Worm (Caenorhabditis elegans) whole organism, L1 larva: ENCODE measurements around the gene pqbp-1.1.

Experiments
- C04F5.9 ChIP-seq: sonication (generic microtip); optimal IDR thresholded peaks from 2 replicates; lab custom pipeline; 2016; ENCODE audit warnings: missing genetic modification characterization, missing compliant biosample characterization
- C16A3.4 ChIP-seq: fragments of 150-350 bp; optimal IDR thresholded peaks from 2 replicates; lab custom pipeline; 2014; ENCODE audit warnings: missing biosample characterization, missing genetic modification characterization
- C34B4.2 ChIP-seq: sonication (generic microtip); optimal IDR thresholded peaks from 2 replicates; lab custom pipeline; 2017; ENCODE audit warnings: mild to moderate bottlenecking, missing genetic modification characterization, missing compliant biosample characterization
- Y116A8C.19 ChIP-seq: sonication (generic microtip); optimal IDR thresholded peaks from 2 replicates; lab custom pipeline; 2016; ENCODE audit warnings: missing compliant biosample characterization, missing genetic modification characterization, borderline replicate concordance
- aha-1 ChIP-seq: fragments of 150-350 bp; optimal IDR thresholded peaks from 2 replicates; lab custom pipeline; 2014; ENCODE audit warnings: missing biosample characterization, missing genetic modification characterization
- alr-1 ChIP-seq: fragments of 200-800 bp; sonication (Bioruptor generic); optimal IDR thresholded peaks from 2 replicates; lab custom pipeline; 2018; ENCODE audit warnings: borderline replicate concordance, mild to moderate bottlenecking, missing genetic modification characterization, missing compliant biosample characterization
- aly-2 ChIP-seq: fragments of 150-350 bp; optimal IDR thresholded peaks from 2 replicates; lab custom pipeline; 2014; ENCODE audit warnings: missing biosample characterization, missing genetic modification characterization
- blmp-1 ChIP-seq: fragments of 150-350 bp; optimal IDR thresholded peaks from 2 replicates; lab custom pipeline; 2014; ENCODE audit warnings: missing biosample characterization, missing genetic modification characterization
- ceh-90 ChIP-seq: sonication (generic microtip); optimal IDR thresholded peaks from 2 replicates; lab custom pipeline; 2016; ENCODE audit warnings: missing genetic modification characterization, missing compliant biosample characterization
- efl-1 ChIP-seq, 4 experiments: fragments of 150-350 bp; optimal IDR thresholded peaks in 3 of 4; peaks in 1 of 4; 1 replicate in 1 of 4; 2 replicates in 3 of 4; lab custom pipeline; 2014; ENCODE audit warnings: missing biosample characterization in 2 of 4, missing genetic modification characterization in 2 of 4, missing genetic modification reagents in 2 of 4
- efl-3 ChIP-seq: fragments of 200-800 bp; sonication (Bioruptor generic); optimal IDR thresholded peaks from 2 replicates; lab custom pipeline; 2018; ENCODE audit warnings: mild to moderate bottlenecking, missing genetic modification characterization, missing compliant biosample characterization
- egl-13 ChIP-seq: sonication (generic microtip); optimal IDR thresholded peaks from 2 replicates; lab custom pipeline; 2016; ENCODE audit warnings: missing genotype, missing genetic modification reagents, missing genetic modification characterization, missing compliant biosample characterization
- egl-27 ChIP-seq, 2 experiments: fragments of 150-350 bp in 1 of 2; sonication (generic microtip); optimal IDR thresholded peaks; 3 replicates each; lab custom pipeline; 2017 to 2018; ENCODE audit warnings: missing biosample characterization in 2 of 2, missing genetic modification characterization in 2 of 2, missing genetic modification reagents in 2 of 2
- elt-3 ChIP-seq, 6 experiments: fragments of 150-350 bp in 1 of 6; sonication (generic microtip); optimal IDR thresholded peaks; 2 replicates each; lab custom pipeline; 2017 to 2018; ENCODE audit warnings: missing biosample characterization in 6 of 6, missing genetic modification characterization in 6 of 6, inconsistent platforms in 1 of 6
- ets-5 ChIP-seq: fragments of 200-800 bp; sonication (Bioruptor generic); IDR thresholded peaks from 2 replicates; pipeline ENCODE4 v1.3.6; 2022; ENCODE audit warnings: missing genetic modification characterization, missing compliant biosample characterization
- fkh-8 ChIP-seq: sonication (generic microtip); optimal IDR thresholded peaks from 2 replicates; lab custom pipeline; 2016; ENCODE audit warnings: mild to moderate bottlenecking, missing genetic modification characterization, missing compliant biosample characterization
- grh-1 ChIP-seq: fragments of 200-800 bp; sonication (Bioruptor generic); IDR thresholded peaks from 2 replicates; pipeline ENCODE4 v1.3.6; 2022; ENCODE audit warnings: missing genetic modification reagents, missing genetic modification characterization, missing compliant biosample characterization
- hlh-17 ChIP-seq: fragments of 200-800 bp; sonication (Bioruptor generic); optimal IDR thresholded peaks from 2 replicates; lab custom pipeline; 2018; ENCODE audit warnings: missing genetic modification characterization, mild to moderate bottlenecking, missing compliant biosample characterization, moderate library complexity, borderline replicate concordance
- hlh-4 ChIP-seq: sonication (generic microtip); optimal IDR thresholded peaks from 2 replicates; lab custom pipeline; 2016; ENCODE audit warnings: mild to moderate bottlenecking, missing genetic modification characterization, missing compliant biosample characterization
- hpl-2 ChIP-seq: fragments of 150-350 bp; optimal IDR thresholded peaks from 2 replicates; lab custom pipeline; 2014; ENCODE audit warnings: missing biosample characterization, missing genetic modification reagents, missing genetic modification characterization
- irx-1 ChIP-seq: sonication (generic microtip); optimal IDR thresholded peaks from 2 replicates; lab custom pipeline; 2016; ENCODE audit warnings: missing genetic modification characterization, missing compliant biosample characterization
- lin-13 ChIP-seq: fragments of 150-350 bp; optimal IDR thresholded peaks from 2 replicates; lab custom pipeline; 2014; ENCODE audit warnings: missing biosample characterization, missing genetic modification reagents, missing genetic modification characterization
- lin-14 ChIP-seq: fragments of 200-800 bp; sonication (Bioruptor generic); optimal IDR thresholded peaks from 2 replicates; lab custom pipeline; 2018; ENCODE audit warnings: mild to moderate bottlenecking, missing genetic modification characterization, moderate library complexity, missing compliant biosample characterization
- lin-15B ChIP-seq: fragments of 150-350 bp; sonication (generic microtip); optimal IDR thresholded peaks from 3 replicates; lab custom pipeline; 2014; ENCODE audit warnings: missing biosample characterization, missing genetic modification characterization
- mab-9 ChIP-seq: fragments of 200-800 bp; sonication (Bioruptor generic); IDR thresholded peaks from 2 replicates; pipeline ENCODE4 v1.3.6; 2022; ENCODE audit warnings: missing genetic modification reagents, missing genetic modification characterization, missing compliant biosample characterization
- mdl-1 ChIP-seq, 2 experiments: fragments of 150-350 bp; optimal IDR thresholded peaks; 2 replicates each; lab custom pipeline; 2014 to 2017; ENCODE audit warnings: missing biosample characterization in 2 of 2, missing genetic modification characterization in 2 of 2, inconsistent platforms in 1 of 2
- mef-2 ChIP-seq: fragments of 150-350 bp; optimal IDR thresholded peaks from 2 replicates; lab custom pipeline; 2014; ENCODE audit warnings: missing biosample characterization, missing genetic modification characterization
- mep-1 ChIP-seq: fragments of 150-350 bp; optimal IDR thresholded peaks from 2 replicates; lab custom pipeline; 2014; ENCODE audit warnings: missing biosample characterization, missing genetic modification characterization
- nhr-12 ChIP-seq: sonication (generic microtip); optimal IDR thresholded peaks from 2 replicates; lab custom pipeline; 2017; ENCODE audit warnings: missing biosample characterization, missing genetic modification characterization
- nhr-19 ChIP-seq: fragments of 200-800 bp; sonication (Bioruptor generic); conservative IDR thresholded peaks from 2 replicates; pipeline ENCODE4 v1.3.6; 2022; ENCODE audit warnings: missing genetic modification characterization, missing compliant biosample characterization
- nhr-20 ChIP-seq: sonication (generic microtip); optimal IDR thresholded peaks from 2 replicates; lab custom pipeline; 2016; ENCODE audit warnings: mild to moderate bottlenecking, missing genetic modification characterization, missing compliant biosample characterization
- nhr-237 ChIP-seq: fragments of 150-350 bp; optimal IDR thresholded peaks from 2 replicates; lab custom pipeline; 2014; ENCODE audit warnings: missing biosample characterization, missing genetic modification characterization
- nhr-47 ChIP-seq: sonication (generic microtip); optimal IDR thresholded peaks from 2 replicates; lab custom pipeline; 2016; ENCODE audit warnings: mild to moderate bottlenecking, missing genetic modification characterization, moderate library complexity, missing compliant biosample characterization
- nhr-71 ChIP-seq: sonication (generic microtip); optimal IDR thresholded peaks from 2 replicates; lab custom pipeline; 2016; ENCODE audit warnings: mild to moderate bottlenecking, missing genetic modification characterization, moderate library complexity, missing compliant biosample characterization
- nhr-76 ChIP-seq: sonication (generic microtip); optimal IDR thresholded peaks from 2 replicates; lab custom pipeline; 2017; ENCODE audit warnings: missing biosample characterization, missing genetic modification characterization
- nhr-77 ChIP-seq: fragments of 150-350 bp; optimal IDR thresholded peaks from 2 replicates; lab custom pipeline; 2014; ENCODE audit warnings: missing biosample characterization, missing genetic modification characterization
- nhr-84 ChIP-seq: sonication (generic microtip); optimal IDR thresholded peaks from 2 replicates; lab custom pipeline; 2017; ENCODE audit warnings: missing biosample characterization, missing genetic modification characterization
- nhr-85 ChIP-seq: sonication (generic microtip); peaks from one replicate; lab custom pipeline; 2016; ENCODE audit warnings: missing genetic modification characterization, inconsistent platforms, missing compliant biosample characterization
- nhr-90 ChIP-seq: sonication (generic microtip); optimal IDR thresholded peaks from 2 replicates; lab custom pipeline; 2016; ENCODE audit warnings: mild to moderate bottlenecking, missing genetic modification characterization, missing compliant biosample characterization; ENCODE audit not compliant: poor library complexity
- pag-3 ChIP-seq: sonication (generic microtip); optimal IDR thresholded peaks from 2 replicates; lab custom pipeline; 2017; ENCODE audit warnings: missing genetic modification characterization, mild to moderate bottlenecking, missing compliant biosample characterization, antibody characterized with exemption, borderline replicate concordance; ENCODE audit not compliant: insufficient read depth
- pax-3 ChIP-seq: fragments of 200-800 bp; sonication (Bioruptor generic); optimal IDR thresholded peaks from 2 replicates; lab custom pipeline; 2018; ENCODE audit warnings: mild to moderate bottlenecking, missing genetic modification characterization, moderate library complexity, missing compliant biosample characterization
- pqm-1 ChIP-seq: sonication (generic microtip); optimal IDR thresholded peaks from 3 replicates; lab custom pipeline; 2017; ENCODE audit warnings: missing biosample characterization, missing genetic modification characterization
- skn-1 ChIP-seq: fragments of 150-350 bp; optimal IDR thresholded peaks from 2 replicates; lab custom pipeline; 2014; ENCODE audit warnings: missing biosample characterization, missing genetic modification characterization
- snpc-4 ChIP-seq: fragments of 150-350 bp; optimal IDR thresholded peaks from 2 replicates; lab custom pipeline; 2014; ENCODE audit warnings: missing biosample characterization, missing genetic modification characterization
- tbx-2 ChIP-seq: sonication (generic microtip); optimal IDR thresholded peaks from 2 replicates; lab custom pipeline; 2016; ENCODE audit warnings: missing genetic modification characterization, missing compliant biosample characterization
- tlp-1 ChIP-seq: fragments of 150-350 bp; optimal IDR thresholded peaks from 2 replicates; lab custom pipeline; 2014; ENCODE audit warnings: missing biosample characterization, missing genetic modification characterization
- unc-130 ChIP-seq: fragments of 150-350 bp; optimal IDR thresholded peaks from 2 replicates; lab custom pipeline; 2017; ENCODE audit warnings: missing biosample characterization, missing genetic modification characterization, inconsistent platforms
- unc-62 ChIP-seq: fragments of 150-350 bp; optimal IDR thresholded peaks from 2 replicates; lab custom pipeline; 2014; ENCODE audit warnings: missing biosample characterization, missing genetic modification reagents, missing genetic modification characterization
- unc-86 ChIP-seq: sonication (generic microtip); optimal IDR thresholded peaks from 2 replicates; lab custom pipeline; 2016; ENCODE audit warnings: missing genetic modification characterization, missing compliant biosample characterization
- unc-98 ChIP-seq: fragments of 200-800 bp; sonication (Bioruptor generic); IDR thresholded peaks from 2 replicates; pipeline ENCODE4 v1.3.6; 2022; ENCODE audit warnings: missing genetic modification characterization, missing compliant biosample characterization
- zag-1 ChIP-seq: fragments of 150-350 bp; optimal IDR thresholded peaks from 2 replicates; lab custom pipeline; 2014; ENCODE audit warnings: missing biosample characterization, missing genetic modification characterization
- zip-4 ChIP-seq: fragments of 200-800 bp; sonication (Bioruptor generic); optimal IDR thresholded peaks from 2 replicates; lab custom pipeline; 2018; ENCODE audit warnings: mild to moderate bottlenecking, missing genetic modification characterization, moderate library complexity, missing compliant biosample characterization
- ztf-11 ChIP-seq, 2 experiments: sonication (generic microtip); optimal IDR thresholded peaks; 2 replicates each; lab custom pipeline; 2016 to 2017; ENCODE audit warnings: missing genetic modification characterization in 2 of 2, missing biosample characterization in 1 of 2, missing compliant biosample characterization in 1 of 2

Gene pqbp-1.1

ce11 chrIV:210591-210990, 50.9 kb downstream of the pqbp-1.1 start:
- peak in 1 of 2 experiments; percentile 10 for TF ChIP-seq mdl-1 (tag; optimal IDR thresholded peaks at IDR 0.05; lab: Kevin White, UChicago)
- peak; percentile 50 for TF ChIP-seq nhr-20 (tag; lab: Kevin White, UChicago)
- TF ChIP-seq C04F5.9 = no peak
- no peak for TF ChIP-seq unc-62 (GFP tag; lab: Kevin White, UChicago)
- TF ChIP-seq nhr-85 (tag; lab: Kevin White, UChicago) = peak; percentile 84
- TF ChIP-seq nhr-12 (tag; lab: Kevin White, UChicago) = no peak
- no peak for TF ChIP-seq nhr-76 (tag; lab: Kevin White, UChicago)
- no peak for TF ChIP-seq C16A3.4 (tag; lab: Kevin White, UChicago)
- peak; percentile 14 for TF ChIP-seq blmp-1
- no peak for TF ChIP-seq irx-1
- TF ChIP-seq nhr-71 (tag; lab: Kevin White, UChicago) = peak; percentile 64
- TF ChIP-seq skn-1 (tag; lab: Kevin White, UChicago) = peak; percentile 61
- no peak for TF ChIP-seq lin-14 (GFP tag; lab: Kevin White, UChicago)
- TF ChIP-seq tbx-2 = peak; percentile 41
- TF ChIP-seq hlh-17 (GFP tag; lab: Kevin White, UChicago) = no peak
- no peak for TF ChIP-seq C34B4.2
- peak; percentile 11 for TF ChIP-seq lin-13
- no peak for TF ChIP-seq snpc-4
- no peak for TF ChIP-seq unc-130 (tag; lab: Kevin White, UChicago)
- no peak; the same call in 1 of the 2 replicates for TF ChIP-seq nhr-19
- TF ChIP-seq grh-1 = no peak
- no peak for TF ChIP-seq nhr-77
- TF ChIP-seq aha-1 (tag; lab: Kevin White, UChicago) = no peak
- peak; percentile 50 to 53 for TF ChIP-seq efl-1 (optimal IDR thresholded peaks at IDR 0.05; lab: Kevin White, UChicago)
- peak; percentile 32 to 94 for TF ChIP-seq efl-1 (GFP tag; optimal IDR thresholded peaks at IDR 0.05 in 1 of 2; lab: Kevin White, UChicago)
- TF ChIP-seq aly-2 (tag; lab: Kevin White, UChicago) = no peak
- no peak for TF ChIP-seq lin-15B
- TF ChIP-seq nhr-47 (tag; lab: Kevin White, UChicago) = no peak
- no peak for TF ChIP-seq egl-13 (tag; lab: Kevin White, UChicago)
- no peak for TF ChIP-seq mef-2
- TF ChIP-seq egl-27 (tag; optimal IDR thresholded peaks at IDR 0.05; lab: Kevin White, UChicago) = no peak
- TF ChIP-seq ets-5 (GFP tag; lab: Robert Waterston, UW) = no peak
- TF ChIP-seq Y116A8C.19 (tag; lab: Kevin White, UChicago) = no peak
- TF ChIP-seq efl-3 (GFP tag; lab: Kevin White, UChicago) = no peak
- no peak for TF ChIP-seq tlp-1 (tag; lab: Kevin White, UChicago)
- peak in 2 of 6 experiments; percentile 22 to 50 for TF ChIP-seq elt-3 (tag; optimal IDR thresholded peaks at IDR 0.05; lab: Kevin White, UChicago)
- peak; percentile 35 for TF ChIP-seq mep-1 (tag; lab: Kevin White, UChicago)
- TF ChIP-seq alr-1 = no peak
- TF ChIP-seq pqm-1 = no peak
- no peak for TF ChIP-seq mab-9 (GFP tag; lab: Robert Waterston, UW)
- peak; percentile 75 for TF ChIP-seq nhr-90 (tag; lab: Kevin White, UChicago)
- TF ChIP-seq hpl-2 = no peak
- TF ChIP-seq hlh-4 (tag; lab: Kevin White, UChicago) = no peak
- no peak for TF ChIP-seq pag-3 (tag; lab: Kevin White, UChicago)
- TF ChIP-seq zip-4 (GFP tag; lab: Kevin White, UChicago) = no peak
- peak; percentile 9 for TF ChIP-seq unc-86 (tag; lab: Kevin White, UChicago)
- TF ChIP-seq fkh-8 = no peak
- TF ChIP-seq zag-1 = no peak
- no peak for TF ChIP-seq nhr-84 (tag; lab: Kevin White, UChicago)
- TF ChIP-seq ceh-90 = no peak
- no peak for TF ChIP-seq pax-3
- TF ChIP-seq unc-98 (GFP tag; lab: Robert Waterston, UW) = no peak
- TF ChIP-seq ztf-11 (tag; optimal IDR thresholded peaks at IDR 0.05; lab: Kevin White, UChicago) = no peak
- no peak for TF ChIP-seq nhr-237
